Fruit fly (Drosophila melanogaster) whole organism, embryonic: Measurements from ENCODE around the gene CG6607.

Source experiments
- Ada2b ChIP-seq: fragments of 200-800 bp; sonication (Bioruptor generic); IDR thresholded peaks from 2 replicates; pipeline ENCODE4 v1.3.6; 2022; ENCODE audit warnings: missing biosample characterization, missing genetic modification characterization
- Awh ChIP-seq: fragments of 200-800 bp; sonication (Bioruptor generic); IDR thresholded peaks from 2 replicates; pipeline ENCODE4, ENCODE4 v1.3.6; 2022; ENCODE audit warnings: missing biosample characterization, missing genetic modification characterization
- CG11456 ChIP-seq: fragments of 200-800 bp; sonication (Bioruptor generic); IDR thresholded peaks from 3 replicates; pipeline ENCODE4 v1.3.6; 2022; ENCODE audit warnings: missing biosample characterization, missing genetic modification characterization
- CG12071 ChIP-seq: fragments of 200-800 bp; sonication (Bioruptor generic); optimal IDR thresholded peaks from 3 replicates; lab custom pipeline; 2018; ENCODE audit warnings: missing biosample characterization, mild to moderate bottlenecking, missing genetic modification characterization
- CG12744 ChIP-seq: fragments of 200-800 bp; sonication (Bioruptor generic); optimal IDR thresholded peaks from 2 replicates; lab custom pipeline; 2016; ENCODE audit warnings: missing biosample characterization, missing genetic modification characterization
- CG15269 ChIP-seq: fragments of 200-800 bp; sonication (Bioruptor generic); optimal IDR thresholded peaks from 2 replicates; lab custom pipeline; 2018; ENCODE audit warnings: missing biosample characterization, mild to moderate bottlenecking, missing genetic modification characterization, moderate library complexity
- CG15479 ChIP-seq: fragments of 200-800 bp; sonication (Bioruptor generic); optimal IDR thresholded peaks from 3 replicates; lab custom pipeline; 2019; ENCODE audit warnings: missing biosample characterization, mild to moderate bottlenecking, missing genetic modification characterization, moderate library complexity
- CG17612 ChIP-seq: fragments of 200-800 bp; sonication (Bioruptor generic); IDR thresholded peaks from 2 replicates; pipeline ENCODE4 v1.3.6; 2022; ENCODE audit warnings: missing biosample characterization, missing genetic modification characterization
- CG1792 ChIP-seq: fragments of 200-800 bp; sonication (Bioruptor generic); optimal IDR thresholded peaks from 2 replicates; lab custom pipeline; 2016; ENCODE audit warnings: missing biosample characterization, missing genetic modification characterization
- CG18476 ChIP-seq: fragments of 200-800 bp; sonication (Bioruptor generic); optimal IDR thresholded peaks from 2 replicates; lab custom pipeline; 2016; ENCODE audit warnings: missing biosample characterization, mild to moderate bottlenecking, missing genetic modification characterization
- CG2202 ChIP-seq: fragments of 200-800 bp; sonication (Bioruptor generic); optimal IDR thresholded peaks from 2 replicates; lab custom pipeline; 2018; ENCODE audit warnings: missing biosample characterization, mild to moderate bottlenecking, missing genetic modification characterization
- CG3065 ChIP-seq: fragments of 200-800 bp; sonication (Bioruptor generic); optimal IDR thresholded peaks from 2 replicates; lab custom pipeline; 2016; ENCODE audit warnings: missing biosample characterization, missing genetic modification characterization
- CG34224 ChIP-seq: fragments of 200-800 bp; sonication (Bioruptor generic); IDR thresholded peaks from 3 replicates; pipeline ENCODE4 v1.3.6; 2022; ENCODE audit warnings: missing biosample characterization, missing genetic modification characterization; ENCODE audit not compliant: partially characterized antibody
- CG4820 ChIP-seq: fragments of 200-800 bp; sonication (Bioruptor generic); optimal IDR thresholded peaks from 3 replicates; lab custom pipeline; 2016; ENCODE audit warnings: missing biosample characterization, missing genetic modification characterization
- CG5245 ChIP-seq: fragments of 200-800 bp; sonication (Bioruptor generic); optimal IDR thresholded peaks from 3 replicates; lab custom pipeline; 2016; ENCODE audit warnings: missing biosample characterization, missing genetic modification characterization
- CG7372 ChIP-seq: fragments of 200-800 bp; sonication (Bioruptor generic); IDR thresholded peaks from 2 replicates; pipeline ENCODE4 v1.3.6; 2022; ENCODE audit warnings: missing biosample characterization, missing genetic modification characterization
- CG8089 ChIP-seq: fragments of 200-800 bp; sonication (Bioruptor generic); optimal IDR thresholded peaks from 3 replicates; lab custom pipeline; 2016; ENCODE audit warnings: missing biosample characterization, missing genetic modification characterization
- CG8281 ChIP-seq: fragments of 200-800 bp; sonication (Bioruptor generic); optimal IDR thresholded peaks from 2 replicates; lab custom pipeline; 2018; ENCODE audit warnings: missing biosample characterization, mild to moderate bottlenecking, missing genetic modification characterization, moderate library complexity
- CG8290 ChIP-seq, 3 experiments: fragments of 200-800 bp; sonication (Bioruptor generic); optimal IDR thresholded peaks; 2 replicates each; lab custom pipeline; 2016 to 2019; ENCODE audit warnings: missing biosample characterization in 3 of 3, missing genetic modification characterization in 3 of 3, mild to moderate bottlenecking in 2 of 3, moderate library complexity in 1 of 3
- CG9817 ChIP-seq: fragments of 200-800 bp; sonication (Bioruptor generic); optimal IDR thresholded peaks from 2 replicates; lab custom pipeline; 2018; ENCODE audit warnings: missing biosample characterization, mild to moderate bottlenecking, missing genetic modification characterization, moderate library complexity
- Dad ChIP-seq: fragments of 200-800 bp; sonication (Bioruptor generic); optimal IDR thresholded peaks from 3 replicates; lab custom pipeline; 2016; ENCODE audit warnings: missing biosample characterization, missing genetic modification characterization
- Doc2 ChIP-seq: fragments of 200-800 bp; sonication (Bioruptor generic); IDR thresholded peaks from 2 replicates; pipeline ENCODE4 v1.3.6; 2022; ENCODE audit warnings: missing biosample characterization, missing genetic modification characterization
- Doc3 ChIP-seq: fragments of 200-800 bp; sonication (Bioruptor generic); IDR thresholded peaks from 3 replicates; pipeline ENCODE4 v1.3.6; 2022; ENCODE audit warnings: missing biosample characterization, missing genetic modification characterization; ENCODE audit not compliant: partially characterized antibody
- H15 ChIP-seq: fragments of 200-800 bp; sonication (Bioruptor generic); IDR thresholded peaks from 3 replicates; pipeline ENCODE4 v1.3.6; 2022; ENCODE audit warnings: missing biosample characterization, missing genetic modification characterization
- HLH3B ChIP-seq: fragments of 200-800 bp; sonication (Bioruptor generic); IDR thresholded peaks from 2 replicates; pipeline ENCODE4 v1.3.6; 2022; ENCODE audit warnings: missing biosample characterization, missing genetic modification characterization
- HmgD ChIP-seq: fragments of 200-800 bp; sonication (Bioruptor generic); optimal IDR thresholded peaks from 3 replicates; lab custom pipeline; 2016; ENCODE audit warnings: missing biosample characterization, missing genetic modification characterization
- Poxn ChIP-seq: fragments of 200-800 bp; sonication (Bioruptor generic); IDR thresholded peaks from 2 replicates; pipeline ENCODE4 v1.3.6; 2022; ENCODE audit warnings: missing biosample characterization, missing genetic modification characterization
- abd-A ChIP-seq: fragments of 200-800 bp; sonication (Bioruptor generic); optimal IDR thresholded peaks from 3 replicates; lab custom pipeline; 2019; ENCODE audit warnings: missing biosample characterization, mild to moderate bottlenecking, missing genetic modification characterization, moderate library complexity
- ap ChIP-seq: fragments of 200-800 bp; sonication (Bioruptor generic); IDR thresholded peaks from 2 replicates; pipeline ENCODE4 v1.3.6; 2022; ENCODE audit warnings: missing biosample characterization, missing genetic modification characterization
- ato ChIP-seq: fragments of 200-800 bp; sonication (Bioruptor generic); IDR thresholded peaks from 2 replicates; pipeline ENCODE4 v1.3.6; 2022; ENCODE audit warnings: missing biosample characterization, missing genetic modification characterization; ENCODE audit not compliant: partially characterized antibody
- bab2 ChIP-seq: fragments of 200-800 bp; sonication (Bioruptor generic); optimal IDR thresholded peaks from 2 replicates; lab custom pipeline; 2016; ENCODE audit warnings: missing biosample characterization, missing genetic modification characterization
- bsh ChIP-seq, 2 experiments: fragments of 200-800 bp; sonication (Bioruptor generic); optimal IDR thresholded peaks; 2 replicates each; lab custom pipeline; 2017 to 2018; ENCODE audit warnings: mild to moderate bottlenecking in 2 of 2, missing biosample characterization in 2 of 2, missing genetic modification characterization in 2 of 2, moderate library complexity in 1 of 2
- ci ChIP-seq: fragments of 200-800 bp; sonication (Bioruptor generic); IDR thresholded peaks from 3 replicates; pipeline ENCODE4 v1.3.6; 2022; ENCODE audit warnings: missing biosample characterization, missing genetic modification characterization
- emc ChIP-seq: fragments of 200-800 bp; sonication (Bioruptor generic); optimal IDR thresholded peaks from 2 replicates; lab custom pipeline; 2016; ENCODE audit warnings: missing biosample characterization, missing genetic modification characterization
- esg ChIP-seq: fragments of 200-800 bp; sonication (Bioruptor generic); conservative IDR thresholded peaks from 2 replicates; pipeline ENCODE4 v1.3.6; 2022; ENCODE audit warnings: missing biosample characterization, missing genetic modification characterization
- gce ChIP-seq: fragments of 200-800 bp; sonication (Bioruptor generic); IDR thresholded peaks from 3 replicates; pipeline ENCODE4 v1.3.6; 2022; ENCODE audit warnings: missing biosample characterization, missing genetic modification characterization
- grau ChIP-seq: fragments of 200-800 bp; optimal IDR thresholded peaks from 3 replicates; lab custom pipeline; 2019; ENCODE audit warnings: missing biosample characterization, mild to moderate bottlenecking, missing genetic modification characterization, moderate library complexity
- hkb ChIP-seq, 2 experiments: fragments of 200-800 bp in 1 of 2; fragments of >200 bp in 1 of 2; sonication (Bioruptor generic) in 1 of 2; IDR thresholded peaks in 1 of 2; optimal IDR thresholded peaks in 1 of 2; 2 replicates each; pipeline versions ENCODE4 v1.3.6 to Lab custom; 2017 to 2022; ENCODE audit warnings: missing biosample characterization in 1 of 2, missing genetic modification characterization in 1 of 2
- inv ChIP-seq: fragments of 200-800 bp; sonication (Bioruptor generic); IDR thresholded peaks from 2 replicates; pipeline ENCODE4 v1.3.6; 2022; ENCODE audit warnings: missing biosample characterization, missing genetic modification characterization; ENCODE audit not compliant: partially characterized antibody
- kay ChIP-seq: fragments of 200-800 bp; sonication (Bioruptor generic); optimal IDR thresholded peaks from 2 replicates; lab custom pipeline; 2016; ENCODE audit warnings: missing biosample characterization, missing genetic modification characterization
- lbe ChIP-seq: fragments of 200-800 bp; sonication (Bioruptor generic); optimal IDR thresholded peaks from 2 replicates; lab custom pipeline; 2016; ENCODE audit warnings: missing biosample characterization, mild to moderate bottlenecking, missing genetic modification characterization
- mirr ChIP-seq: fragments of 200-800 bp; sonication (Bioruptor generic); optimal IDR thresholded peaks from 3 replicates; lab custom pipeline; 2018; ENCODE audit warnings: missing biosample characterization, mild to moderate bottlenecking, missing genetic modification characterization
- mld ChIP-seq: fragments of 200-800 bp; sonication (Bioruptor generic); IDR thresholded peaks from 3 replicates; pipeline ENCODE4 v1.3.6; 2022; ENCODE audit warnings: missing biosample characterization, missing genetic modification characterization; ENCODE audit not compliant: partially characterized antibody
- otp ChIP-seq: fragments of 200-800 bp; sonication (Bioruptor generic); IDR thresholded peaks from 3 replicates; pipeline ENCODE4, ENCODE4 v1.3.6; 2022; ENCODE audit warnings: missing biosample characterization, missing genetic modification characterization
- sqz ChIP-seq: fragments of 200-800 bp; sonication (Bioruptor generic); optimal IDR thresholded peaks from 3 replicates; lab custom pipeline; 2018; ENCODE audit warnings: missing biosample characterization, mild to moderate bottlenecking, missing genetic modification characterization
- sr ChIP-seq: fragments of 200-800 bp; sonication (Bioruptor generic); IDR thresholded peaks from 3 replicates; pipeline ENCODE4 v1.3.6; 2022; ENCODE audit warnings: missing biosample characterization, missing genetic modification characterization
- usp ChIP-seq: fragments of >200 bp; optimal IDR thresholded peaks from 2 replicates; lab custom pipeline; 2017; ENCODE audit warnings: missing biosample characterization, missing genetic modification characterization
- wek ChIP-seq: fragments of 200-800 bp; sonication (Bioruptor generic); optimal IDR thresholded peaks from 3 replicates; lab custom pipeline; 2018; ENCODE audit warnings: missing biosample characterization, mild to moderate bottlenecking, missing genetic modification characterization, moderate library complexity
- z ChIP-seq: fragments of 200-800 bp; sonication (Bioruptor generic); IDR thresholded peaks from 3 replicates; pipeline ENCODE4 v1.3.6; 2022; ENCODE audit warnings: missing biosample characterization, missing genetic modification characterization
- zen ChIP-seq: fragments of 200-800 bp; sonication (Bioruptor generic); optimal IDR thresholded peaks from 3 replicates; lab custom pipeline; 2018; ENCODE audit warnings: missing biosample characterization, mild to moderate bottlenecking, missing genetic modification characterization, moderate library complexity

Gene CG6607

dm6 chr3R:24544388-24544787 lies 16.5 kb downstream of the CG6607 start, which contains the start of gene Esyt2 (continued):
- TF ChIP-seq CG15269 (tag; lab: Kevin White, UChicago): peak; percentile 51
- TF ChIP-seq bab2 (GFP tag; lab: Kevin White, UChicago): no peak
- TF ChIP-seq ap (GFP tag; lab: Robert Waterston, UW): peak; percentile 43; the same call in 1 of the 2 replicates
- peak; percentile 33 for TF ChIP-seq CG12071 (GFP tag; lab: Kevin White, UChicago)
- TF ChIP-seq HmgD (GFP tag; lab: Kevin White, UChicago): no peak
- peak; percentile 34 for TF ChIP-seq abd-A (tag; lab: Kevin White, UChicago)
- no peak for TF ChIP-seq CG9817 (tag; lab: Kevin White, UChicago)
- no peak for TF ChIP-seq esg (GFP tag; lab: Robert Waterston, UW)
- TF ChIP-seq HLH3B (GFP tag; lab: Robert Waterston, UW): no peak
- TF ChIP-seq CG2202 (tag; lab: Kevin White, UChicago): no peak
- TF ChIP-seq grau: peak; percentile 47
- TF ChIP-seq mirr (GFP tag; lab: Kevin White, UChicago): peak; percentile 69
- TF ChIP-seq mld (GFP tag; lab: Robert Waterston, UW): no peak
- no peak for TF ChIP-seq lbe
- no peak for TF ChIP-seq CG3065
- TF ChIP-seq CG15479 (GFP tag; lab: Kevin White, UChicago): no peak
- peak; percentile 52; the same call in 2 of the 3 replicates for TF ChIP-seq ci (GFP tag; lab: Robert Waterston, UW)
- TF ChIP-seq sr (GFP tag; lab: Robert Waterston, UW): no peak
- no peak for TF ChIP-seq Doc2 (GFP tag; lab: Robert Waterston, UW)
- TF ChIP-seq Ada2b (GFP tag; lab: Robert Waterston, UW): no peak
- TF ChIP-seq CG34224 (GFP tag; lab: Robert Waterston, UW): no peak
- no peak for TF ChIP-seq CG17612 (GFP tag; lab: Robert Waterston, UW)
- TF ChIP-seq gce (GFP tag; lab: Robert Waterston, UW): no peak
- TF ChIP-seq kay: no peak
- TF ChIP-seq Awh (GFP tag; lab: Robert Waterston, UW): no peak
- TF ChIP-seq CG8089 (GFP tag; lab: Kevin White, UChicago): no peak
- peak in 1 of 2 experiments; percentile 13 for TF ChIP-seq bsh (GFP tag; optimal IDR thresholded peaks at IDR 0.05; lab: Kevin White, UChicago)
- TF ChIP-seq CG8290 (GFP tag; optimal IDR thresholded peaks at IDR 0.05; lab: Kevin White, UChicago): no peak
- TF ChIP-seq CG8290 (tag; optimal IDR thresholded peaks at IDR 0.05; lab: Kevin White, UChicago): peak in 1 of 2 experiments; percentile 51
- TF ChIP-seq H15 (GFP tag; lab: Robert Waterston, UW): 0 out of 3 replicates have a peak, but pooled peaks have one; percentile 47
- TF ChIP-seq ato (GFP tag; lab: Robert Waterston, UW): no peak
- peak; percentile 53; the same call in 2 of the 3 replicates for TF ChIP-seq CG11456 (GFP tag; lab: Robert Waterston, UW)
- TF ChIP-seq z (GFP tag; lab: Robert Waterston, UW): peak; percentile 95
- TF ChIP-seq CG4820 (GFP tag; lab: Kevin White, UChicago): no peak
- TF ChIP-seq zen (tag; lab: Kevin White, UChicago): no peak
- TF ChIP-seq Doc3 (GFP tag; lab: Robert Waterston, UW): no peak
- no peak for TF ChIP-seq emc
- no peak for TF ChIP-seq hkb (optimal IDR thresholded peaks at IDR 0.05; lab: Kevin White, UChicago)
- peak; percentile 81 for TF ChIP-seq hkb (GFP tag; IDR thresholded peaks at IDR 0.05; lab: Robert Waterston, UW)
- no peak for TF ChIP-seq Dad (GFP tag; lab: Kevin White, UChicago)
- TF ChIP-seq CG12744 (GFP tag; lab: Kevin White, UChicago): no peak
- no peak for TF ChIP-seq inv (GFP tag; lab: Robert Waterston, UW)
- no peak for TF ChIP-seq CG18476 (GFP tag; lab: Kevin White, UChicago)
- TF ChIP-seq Poxn (GFP tag; lab: Robert Waterston, UW): no peak
- TF ChIP-seq usp (GFP tag; lab: Kevin White, UChicago): no peak
- TF ChIP-seq wek: peak; percentile 15
- 0 out of 2 replicates have a peak, but pooled peaks have one; percentile 36 for TF ChIP-seq CG7372 (GFP tag; lab: Robert Waterston, UW)
- TF ChIP-seq CG5245 (GFP tag; lab: Kevin White, UChicago): no peak
- no peak for TF ChIP-seq CG1792 (GFP tag; lab: Kevin White, UChicago)
- no peak for TF ChIP-seq CG8281 (tag; lab: Kevin White, UChicago)
- no peak for TF ChIP-seq otp
- no peak for TF ChIP-seq sqz (GFP tag; lab: Kevin White, UChicago)
